Fruit fly (Drosophila melanogaster) whole organism, larva: Measurements from ENCODE around the gene CG17625.

ENCODE experiments used
- noc ChIP-seq: fragments of 200-800 bp; sonication (Bioruptor generic); optimal IDR thresholded peaks from 3 replicates; lab custom pipeline; 2019; ENCODE audit warnings: missing biosample characterization, mild to moderate bottlenecking, missing genetic modification characterization, moderate library complexity

CG17625 gene

DNA sequence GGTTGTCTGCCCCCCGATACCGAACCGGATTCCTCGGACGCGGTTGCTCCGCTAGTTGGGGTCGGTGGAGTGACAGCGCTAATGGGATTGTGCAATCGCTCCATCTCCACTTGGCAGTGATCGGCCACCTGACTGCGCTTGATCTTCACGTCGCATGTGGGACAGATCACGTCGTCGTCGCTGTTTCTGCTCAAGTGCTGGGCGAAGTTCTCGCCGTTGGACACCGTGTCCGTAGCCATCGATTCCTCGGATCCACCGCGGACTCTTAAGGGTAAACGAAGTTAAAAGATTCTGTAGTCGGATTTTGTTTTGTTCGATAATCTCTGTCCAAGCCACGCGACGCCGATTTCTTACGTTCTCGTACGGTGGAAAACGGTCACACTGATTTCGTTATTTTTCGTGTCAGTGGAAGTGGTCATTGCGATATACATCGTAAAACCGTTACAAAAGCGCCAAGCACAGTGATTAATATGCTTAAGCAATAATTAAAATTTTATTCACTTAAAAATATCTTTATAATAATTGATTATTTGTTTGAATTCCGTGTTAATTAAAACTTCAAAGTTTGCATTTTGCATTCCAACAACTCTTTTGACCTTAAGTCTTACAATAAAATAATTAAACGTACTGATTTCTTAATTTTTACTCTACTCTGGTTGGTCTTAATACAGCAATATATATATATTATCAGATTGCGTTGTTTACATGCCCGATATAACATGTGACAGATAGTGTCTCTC lies 39.6 kb downstream of the CG17625 start, which contains the start of gene RNF220:
Gene RNF220 (minus strand): TSS at position 384 of the 740 bp plus-strand sequence.
- TF ChIP-seq noc (tag; lab: Kevin White, UChicago): no peak

DNA sequence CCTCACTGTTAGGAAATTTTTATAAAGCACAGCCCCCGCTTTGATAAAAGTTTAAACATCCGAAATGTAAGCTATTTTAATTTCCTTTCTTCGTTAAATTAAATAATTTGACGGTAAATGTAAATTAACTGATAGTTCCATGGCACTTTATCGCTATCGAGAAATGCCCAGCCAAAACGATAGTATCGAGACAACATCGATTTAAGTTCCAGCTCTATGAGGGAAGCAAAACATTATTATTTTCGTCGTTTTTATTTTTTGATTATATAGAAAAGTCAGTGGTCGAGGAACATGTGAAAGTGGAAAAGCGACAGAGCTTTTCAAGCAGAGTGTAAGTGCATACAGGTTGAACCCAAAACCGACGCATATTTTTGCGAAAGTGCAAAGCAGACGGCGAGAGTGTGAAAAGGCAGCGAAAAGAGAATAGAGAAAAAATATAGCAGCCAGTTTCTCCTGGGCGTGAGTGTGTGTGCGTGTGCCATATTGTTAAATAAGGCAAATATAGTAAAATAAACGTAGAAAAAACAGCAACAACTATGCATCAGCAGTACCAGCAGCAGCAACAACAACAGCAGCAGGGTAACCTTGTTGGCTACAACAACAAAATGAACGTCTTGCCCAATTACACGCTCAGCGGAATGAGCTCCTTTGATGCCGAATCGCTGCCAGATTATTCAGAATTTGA lies 40.3 kb downstream of the CG17625 start, which contains the start of gene CG45049:
Gene CG45049 (plus strand): TSS at position 197 of the 685 bp plus-strand sequence.
- no peak for TF ChIP-seq noc (tag; lab: Kevin White, UChicago)

DNA sequence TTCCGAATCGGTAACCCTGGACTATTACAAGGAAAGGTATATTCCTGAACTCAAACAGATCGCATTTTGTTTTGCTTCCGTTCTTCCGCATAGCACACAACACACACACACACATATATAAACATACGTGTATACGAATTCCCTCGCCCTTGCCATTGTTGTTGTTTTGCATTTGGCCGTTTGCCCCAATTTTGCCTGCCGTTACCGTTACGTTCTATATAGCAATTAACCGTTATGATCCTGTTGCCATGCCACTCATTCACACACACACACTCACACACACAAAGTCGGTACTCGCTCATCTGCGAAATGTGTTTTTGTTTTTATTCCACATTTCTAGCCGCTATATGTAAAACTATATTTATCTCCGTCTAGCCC lies 40.8 kb downstream of the CG17625 start:
- TF ChIP-seq noc (tag; lab: Kevin White, UChicago): no peak

dm6 chr3R:22727857-22728256 lies 41.2 kb downstream of the CG17625 start:
- TF ChIP-seq noc (tag; lab: Kevin White, UChicago): no peak

dm6 chr3R:22732995-22733394 lies 46.3 kb downstream of the CG17625 start:
- TF ChIP-seq noc (tag; lab: Kevin White, UChicago): no peak

DNA sequence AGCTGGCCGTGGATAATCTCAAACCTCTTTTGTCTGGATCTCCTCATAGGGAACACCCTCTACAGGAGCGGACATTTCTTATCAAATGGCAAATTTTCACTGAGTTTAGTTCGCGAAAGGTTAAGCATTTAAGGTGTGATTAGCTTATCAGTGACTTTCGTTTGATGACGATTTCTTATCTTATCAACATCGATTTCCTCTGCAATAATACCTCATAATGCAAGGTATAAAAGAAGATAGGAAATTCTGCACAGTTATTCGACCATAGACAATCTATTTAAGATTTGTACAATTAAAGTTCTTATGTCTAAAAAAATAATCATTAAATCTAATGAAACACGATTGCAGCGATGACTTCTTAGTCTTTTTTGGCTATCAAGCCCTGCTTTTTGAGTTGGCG lies 47.1 kb downstream of the CG17625 start, which contains the start of gene Takl2:
Gene Takl2 (minus strand): TSS at position 101 of the 400 bp plus-strand sequence.
- TF ChIP-seq noc (tag; lab: Kevin White, UChicago): no peak
